Worm (Caenorhabditis elegans) whole organism, early embryonic: ENCODE results near the gene pals-40.

Experiments used
- B0310.2 ChIP-seq: sonication (generic microtip); optimal IDR thresholded peaks from 2 replicates; lab custom pipeline; 2016; ENCODE audit warnings: mild to moderate bottlenecking, missing genetic modification characterization, missing compliant biosample characterization
- ama-1 ChIP-seq: fragments of 150-350 bp; optimal IDR thresholded peaks from 2 replicates; lab custom pipeline; 2014
- ceh-13 ChIP-seq: fragments of 200-800 bp; sonication (Bioruptor generic); optimal IDR thresholded peaks from 2 replicates; lab custom pipeline; 2018; ENCODE audit warnings: mild to moderate bottlenecking, missing genetic modification characterization, missing compliant biosample characterization
- flt-1 ChIP-seq: fragments of 200-800 bp; sonication (Bioruptor generic); IDR thresholded peaks from 2 replicates; pipeline ENCODE4 v1.3.6; 2022; ENCODE audit warnings: missing genetic modification characterization, missing compliant biosample characterization
- hmg-4 ChIP-seq: fragments of 200-800 bp; sonication (Bioruptor generic); optimal IDR thresholded peaks from 2 replicates; lab custom pipeline; 2018; ENCODE audit warnings: mild to moderate bottlenecking, missing genetic modification characterization, missing compliant biosample characterization
- hnd-1 ChIP-seq: sonication (generic microtip); optimal IDR thresholded peaks from 2 replicates; lab custom pipeline; 2016; ENCODE audit warnings: missing genetic modification characterization, missing compliant biosample characterization
- sea-1 ChIP-seq: fragments of 200-800 bp; sonication (Bioruptor generic); conservative IDR thresholded peaks from 2 replicates; pipeline ENCODE4 v1.3.6; 2022; ENCODE audit warnings: missing genetic modification characterization, missing compliant biosample characterization

DNA sequence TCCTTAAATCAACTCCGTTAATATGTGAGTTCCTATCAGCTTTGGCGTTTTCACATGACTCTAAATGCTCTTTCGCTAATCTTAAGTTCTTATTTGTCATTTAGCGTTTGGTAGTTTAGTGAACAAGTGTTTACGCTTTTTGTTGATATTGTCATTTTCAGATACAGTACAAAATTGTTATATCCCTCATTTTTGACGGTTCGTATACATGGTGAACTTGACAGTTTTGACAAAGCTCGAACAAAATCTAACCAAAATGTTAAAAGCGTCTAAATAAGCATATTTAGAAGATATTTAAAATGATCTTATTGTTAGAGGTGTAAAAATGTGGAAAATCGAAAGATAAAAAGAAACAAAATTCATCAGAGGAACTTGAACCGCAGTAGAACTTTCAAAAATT, 5.7 kb upstream of the pals-40 start:
- TF ChIP-seq hnd-1 (tag; lab: Kevin White, UChicago), result no peak
- no peak for TF ChIP-seq ama-1 (lab: Kevin White, UChicago)
- no peak for TF ChIP-seq hmg-4
- TF ChIP-seq sea-1 (GFP tag; lab: Robert Waterston, UW), result no peak
- no peak for TF ChIP-seq flt-1 (GFP tag; lab: Robert Waterston, UW)
- no peak for TF ChIP-seq B0310.2 (tag; lab: Kevin White, UChicago)
- no peak for TF ChIP-seq ceh-13
